Worm (Caenorhabditis elegans) whole organism, L4 larva: ENCODE measurements around the gene polq-1.

Experiments
- D1046.2 ChIP-seq: fragments of 200-800 bp; sonication (Bioruptor generic); IDR thresholded peaks from 2 replicates; pipeline ENCODE4 v1.3.6; 2022; ENCODE audit warnings: missing genetic modification characterization, missing compliant biosample characterization
- F10B5.3 ChIP-seq: sonication (generic microtip); optimal IDR thresholded peaks from 2 replicates; lab custom pipeline; 2016; ENCODE audit warnings: mild to moderate bottlenecking, missing genetic modification characterization, missing compliant biosample characterization
- F44E2.7 ChIP-seq: fragments of 200-800 bp; sonication (Bioruptor generic); IDR thresholded peaks from 2 replicates; pipeline ENCODE4 v2.1.2; 2022; ENCODE audit warnings: missing genetic modification characterization, missing compliant biosample characterization
- Y105C5A.15 ChIP-seq: fragments of 200-800 bp; sonication (Bioruptor generic); IDR thresholded peaks from 2 replicates; pipeline ENCODE4 v1.3.6; 2022; ENCODE audit warnings: missing genetic modification characterization, missing compliant biosample characterization
- Y48G9A.11 ChIP-seq: fragments of 200-800 bp; sonication (Bioruptor generic); IDR thresholded peaks from 2 replicates; pipeline ENCODE4 v1.3.6; 2022; ENCODE audit warnings: missing genetic modification reagents, missing genetic modification characterization, missing compliant biosample characterization
- ZK337.2 ChIP-seq: fragments of 200-800 bp; sonication (Bioruptor generic); IDR thresholded peaks from 2 replicates; pipeline ENCODE4 v1.3.6; 2022; ENCODE audit warnings: missing genetic modification reagents, missing genetic modification characterization, missing compliant biosample characterization
- aha-1 ChIP-seq: fragments of 150-350 bp; peaks from one replicate; lab custom pipeline; 2014; ENCODE audit warnings: missing biosample characterization, missing genetic modification characterization
- ama-1 ChIP-seq: fragments of 150-350 bp; optimal IDR thresholded peaks from 2 replicates; lab custom pipeline; 2014; ENCODE audit warnings: inconsistent platforms, mixed read lengths
- attf-4 ChIP-seq: sonication (generic microtip); optimal IDR thresholded peaks from 3 replicates; lab custom pipeline; 2017; ENCODE audit warnings: missing biosample characterization, missing genetic modification characterization
- ceh-20 ChIP-seq: fragments of 200-800 bp; sonication (Bioruptor generic); IDR thresholded peaks from 2 replicates; pipeline ENCODE4 v1.3.6; 2022; ENCODE audit warnings: missing genetic modification reagents, missing genetic modification characterization, missing compliant biosample characterization
- ceh-32 ChIP-seq: sonication (generic microtip); optimal IDR thresholded peaks from 2 replicates; lab custom pipeline; 2016; ENCODE audit warnings: mild to moderate bottlenecking, missing genetic modification characterization, missing compliant biosample characterization; ENCODE audit not compliant: poor library complexity
- daf-16 ChIP-seq, 3 experiments: sonication (generic microtip); optimal IDR thresholded peaks; 2 replicates each; lab custom pipeline; 2016 to 2017; ENCODE audit warnings: missing genetic modification characterization in 3 of 3, missing genetic modification reagents in 3 of 3, mild to moderate bottlenecking in 2 of 3, missing compliant biosample characterization in 2 of 3, missing biosample characterization in 1 of 3, moderate library complexity in 1 of 3
- dmd-8 ChIP-seq: fragments of 200-800 bp; sonication (Bioruptor generic); IDR thresholded peaks from 2 replicates; pipeline ENCODE4 v1.3.6; 2022; ENCODE audit warnings: missing genetic modification characterization, missing compliant biosample characterization
- dmd-9 ChIP-seq: fragments of 200-800 bp; sonication (Bioruptor generic); IDR thresholded peaks from 2 replicates; pipeline ENCODE4 v1.3.6; 2022; ENCODE audit warnings: missing genetic modification reagents, missing genetic modification characterization, missing compliant biosample characterization
- dpl-1 ChIP-seq: fragments of 150-350 bp; optimal IDR thresholded peaks from 2 replicates; lab custom pipeline; 2014; ENCODE audit warnings: missing biosample characterization, missing genetic modification reagents, missing genetic modification characterization
- duxl-1 ChIP-seq: sonication (generic microtip); optimal IDR thresholded peaks from 2 replicates; lab custom pipeline; 2016; ENCODE audit warnings: mild to moderate bottlenecking, missing genetic modification characterization, moderate library complexity, missing compliant biosample characterization; ENCODE audit not compliant: poor library complexity
- dve-1 ChIP-seq: sonication (generic microtip); optimal IDR thresholded peaks from 2 replicates; lab custom pipeline; 2017; ENCODE audit warnings: antibody characterized with exemption, mild to moderate bottlenecking, missing genetic modification characterization, missing compliant biosample characterization; ENCODE audit not compliant: insufficient read depth
- egl-27 ChIP-seq: sonication (generic microtip); optimal IDR thresholded peaks from 3 replicates; lab custom pipeline; 2017; ENCODE audit warnings: missing biosample characterization, missing genetic modification reagents, missing genetic modification characterization
- fkh-10 ChIP-seq: fragments of 150-350 bp; optimal IDR thresholded peaks from 2 replicates; lab custom pipeline; 2014; ENCODE audit warnings: missing biosample characterization, missing genetic modification reagents, missing genetic modification characterization
- hlh-11 ChIP-seq: fragments of 200-800 bp; sonication (Bioruptor generic); optimal IDR thresholded peaks from 2 replicates; lab custom pipeline; 2018; ENCODE audit warnings: mild to moderate bottlenecking, missing genetic modification characterization, missing compliant biosample characterization
- hlh-30 ChIP-seq: sonication (generic microtip); optimal IDR thresholded peaks from 2 replicates; lab custom pipeline; 2017; ENCODE audit warnings: antibody characterized with exemption, mild to moderate bottlenecking, missing genetic modification characterization, missing compliant biosample characterization; ENCODE audit not compliant: insufficient read depth
- lin-1 ChIP-seq: fragments of 200-800 bp; sonication (Bioruptor generic); IDR thresholded peaks from 2 replicates; pipeline ENCODE4 v1.3.6; 2022; ENCODE audit warnings: missing genetic modification reagents, missing genetic modification characterization, missing compliant biosample characterization
- lin-29 ChIP-seq: fragments of 200-800 bp; sonication (Bioruptor generic); IDR thresholded peaks from 2 replicates; pipeline ENCODE4 v1.3.6; 2022; ENCODE audit warnings: missing genetic modification reagents, missing genetic modification characterization, missing compliant biosample characterization
- lsy-2 ChIP-seq, 2 experiments: fragments of 150-350 bp in 1 of 2; sonication (generic microtip) in 1 of 2; optimal IDR thresholded peaks; 2 replicates each; lab custom pipeline; 2014 to 2017; ENCODE audit warnings: missing biosample characterization in 2 of 2, missing genetic modification characterization in 2 of 2
- mdl-1 ChIP-seq, 2 experiments: fragments of 150-350 bp in 1 of 2; sonication (generic microtip) in 1 of 2; optimal IDR thresholded peaks; 2 replicates each; lab custom pipeline; 2014 to 2017; ENCODE audit warnings: missing biosample characterization in 2 of 2, missing genetic modification characterization in 2 of 2
- mep-1 ChIP-seq: fragments of 150-350 bp; sonication (generic microtip); optimal IDR thresholded peaks from 3 replicates; lab custom pipeline; 2014; ENCODE audit warnings: missing biosample characterization, missing genetic modification characterization
- mes-2 ChIP-seq: sonication (generic microtip); optimal IDR thresholded peaks from 2 replicates; lab custom pipeline; 2016; ENCODE audit warnings: missing genotype, mild to moderate bottlenecking, missing genetic modification characterization, missing compliant biosample characterization; ENCODE audit not compliant: poor library complexity, severe bottlenecking
- mxl-3 ChIP-seq: fragments of 200-800 bp; sonication (Bioruptor generic); optimal IDR thresholded peaks from 2 replicates; lab custom pipeline; 2018; ENCODE audit warnings: mild to moderate bottlenecking, missing genetic modification characterization, missing compliant biosample characterization
- nhr-10 ChIP-seq: fragments of 150-350 bp; optimal IDR thresholded peaks from 2 replicates; lab custom pipeline; 2014; ENCODE audit warnings: missing biosample characterization, missing genetic modification characterization
- nhr-11 ChIP-seq: fragments of 150-350 bp; optimal IDR thresholded peaks from 2 replicates; lab custom pipeline; 2014; ENCODE audit warnings: missing biosample characterization, missing genetic modification characterization
- nhr-6 ChIP-seq: fragments of 150-350 bp; optimal IDR thresholded peaks from 2 replicates; lab custom pipeline; 2014; ENCODE audit warnings: missing biosample characterization, missing genetic modification characterization
- nhr-77 ChIP-seq: fragments of 150-350 bp; optimal IDR thresholded peaks from 2 replicates; lab custom pipeline; 2014; ENCODE audit warnings: missing biosample characterization, missing genetic modification characterization
- set-16 ChIP-seq: fragments of 200-800 bp; sonication (Bioruptor generic); IDR thresholded peaks from 2 replicates; pipeline ENCODE4 v1.3.6; 2022; ENCODE audit warnings: missing genetic modification reagents, missing genetic modification characterization, missing compliant biosample characterization
- snpc-1.2 ChIP-seq: fragments of 200-800 bp; sonication (Bioruptor generic); IDR thresholded peaks from 2 replicates; pipeline ENCODE4 v1.3.6; 2022; ENCODE audit warnings: missing genetic modification reagents, missing genetic modification characterization, missing compliant biosample characterization
- tag-97 ChIP-seq: fragments of 200-800 bp; sonication (Bioruptor generic); IDR thresholded peaks from 2 replicates; pipeline ENCODE4 v1.3.6; 2022; ENCODE audit warnings: missing genetic modification characterization, missing compliant biosample characterization
- tra-1 ChIP-seq: fragments of 200-800 bp; sonication (Bioruptor generic); IDR thresholded peaks from 2 replicates; pipeline ENCODE4 v1.3.6; 2022; ENCODE audit warnings: missing genetic modification reagents, missing genetic modification characterization, missing compliant biosample characterization
- unc-62 ChIP-seq, 3 experiments: fragments of 150-350 bp in 1 of 3; sonication (generic microtip); optimal IDR thresholded peaks in 2 of 3; peaks in 1 of 3; 1 replicate in 1 of 3; 2 replicates in 2 of 3; lab custom pipeline; 2014 to 2017; ENCODE audit warnings: missing biosample characterization in 3 of 3, missing genetic modification characterization in 3 of 3, missing genetic modification reagents in 3 of 3, missing genotype in 1 of 3
- zfp-3 ChIP-seq: fragments of 200-800 bp; sonication (Bioruptor generic); conservative IDR thresholded peaks from 2 replicates; pipeline ENCODE4 v1.3.6; 2022; ENCODE audit warnings: missing genetic modification reagents, missing genetic modification characterization, missing compliant biosample characterization

The polq-1 gene

DNA sequence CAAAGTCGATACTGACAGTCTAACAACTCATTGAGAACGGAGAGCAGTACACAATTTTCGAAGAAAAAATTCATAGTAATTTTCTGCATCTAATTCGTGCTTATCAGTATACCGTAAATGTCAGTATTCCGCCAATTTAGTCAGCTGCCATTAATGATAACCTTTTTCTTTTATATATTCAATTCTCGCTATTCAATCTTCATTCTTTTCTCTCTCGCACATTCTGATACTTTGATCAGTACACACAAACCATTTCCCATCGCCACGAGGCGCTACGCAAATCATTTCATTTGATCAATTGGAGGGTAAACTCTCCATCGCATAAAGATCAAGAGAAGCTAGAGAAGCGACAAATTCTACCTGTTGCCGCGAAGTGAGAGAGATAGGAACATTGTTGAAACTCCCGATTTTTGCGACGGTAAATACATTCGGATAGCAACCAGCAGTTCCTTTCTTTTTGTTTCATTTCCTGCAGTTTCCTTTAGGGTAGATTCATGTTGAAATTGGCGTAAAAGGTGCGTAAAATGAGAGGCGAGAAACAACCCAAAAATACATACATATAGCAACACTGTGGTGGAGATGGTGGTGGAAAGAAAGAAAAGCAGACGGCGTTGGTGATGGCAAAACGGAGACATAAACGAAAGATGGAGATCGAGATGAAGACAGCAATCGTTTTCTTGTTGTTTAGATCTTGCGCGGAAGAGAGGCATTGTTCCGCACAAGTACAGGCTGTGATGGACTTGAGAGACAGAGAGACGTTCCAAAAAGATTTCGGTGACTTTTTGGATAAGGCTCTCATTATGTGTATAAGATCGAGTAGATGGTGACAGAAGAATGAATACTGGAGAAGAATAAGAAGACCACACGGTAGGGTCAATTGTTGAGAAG is 35.4 kb upstream of the polq-1 start (continued):
- TF ChIP-seq tag-97 (no peak), zfp-3 (GFP tag; lab: Robert Waterston, UW) (0 out of 2 replicates have a peak, but pooled peaks have one; percentile 31), daf-16 (GFP tag; optimal IDR thresholded peaks at IDR 0.05; lab: Kevin White, UChicago) (peak in 1 of 2 experiments; percentile 60), daf-16 (tag; optimal IDR thresholded peaks at IDR 0.05; lab: Kevin White, UChicago) (peak; percentile 82), duxl-1 (peak; percentile 15), ama-1 (lab: Kevin White, UChicago) (peak; percentile 33), mep-1 (tag; lab: Kevin White, UChicago) (peak; percentile 72), lin-1 (GFP tag; lab: Robert Waterston, UW) (0 out of 2 replicates have a peak, but pooled peaks have one; percentile 24), nhr-6 (tag; lab: Kevin White, UChicago) (peak; percentile 67), nhr-10 (peak; percentile 52), attf-4 (no peak), aha-1 (tag; lab: Kevin White, UChicago) (peak; percentile 25), Y105C5A.15 (no peak)

DNA sequence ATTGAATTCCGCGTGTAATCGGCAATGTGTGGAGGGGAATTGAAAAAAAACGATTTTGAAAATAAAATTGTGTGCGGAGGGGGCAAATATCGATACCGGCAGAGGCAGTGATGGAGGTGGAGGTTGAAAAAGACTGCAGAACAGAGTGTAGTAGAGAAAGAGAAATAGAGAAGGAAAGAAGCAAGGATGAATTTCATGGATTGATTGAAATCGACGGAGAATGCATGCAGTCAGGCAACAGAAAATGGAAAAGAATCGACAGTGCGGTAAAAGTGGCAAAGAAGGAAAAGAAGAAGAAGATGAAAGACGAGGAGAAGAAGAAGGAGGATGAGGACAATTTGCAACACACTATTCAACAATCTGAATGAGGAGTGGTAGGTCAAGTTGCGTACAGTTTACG is 33.9 kb upstream of the polq-1 start, which contains the start of gene W04D12.1:
Gene W04D12.1, plus strand, starts transcription at position 111 of the 400 bp plus-strand sequence.
- TF ChIP-seq snpc-1.2 (GFP tag; lab: Robert Waterston, UW) (0 out of 2 replicates have a peak, but pooled peaks have one; percentile 32), fkh-10 (GFP tag; lab: Kevin White, UChicago) (no peak), unc-62 (GFP tag; optimal IDR thresholded peaks at IDR 0.05 in 1 of 2; lab: Kevin White, UChicago) (peak in 1 of 2 experiments; percentile 63), unc-62 (tag; optimal IDR thresholded peaks at IDR 0.05; lab: Kevin White, UChicago) (no peak), ZK337.2 (GFP tag; lab: Robert Waterston, UW) (0 out of 2 replicates have a peak, but pooled peaks have one; percentile 15)

DNA sequence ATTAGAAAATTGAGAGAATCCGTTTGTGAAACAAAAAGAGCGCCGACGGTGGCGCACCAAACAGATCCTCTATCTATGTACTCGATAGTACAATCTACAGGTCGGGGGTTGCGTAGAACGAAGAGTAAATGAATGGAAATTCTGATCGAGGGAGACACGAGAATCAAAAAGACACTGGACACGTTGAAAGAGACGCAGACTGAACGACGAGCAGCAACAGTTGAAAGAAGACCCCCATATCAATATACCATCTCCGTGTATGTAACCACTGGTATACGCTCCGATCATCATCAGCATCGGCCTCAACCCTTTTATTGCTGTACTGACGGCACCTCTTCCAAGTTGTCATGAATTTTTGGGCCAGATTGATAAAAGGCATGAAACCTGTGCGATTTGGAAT is 33.3 kb upstream of the polq-1 start:
- peak in 1 of 2 experiments; percentile 86 for TF ChIP-seq unc-62 (GFP tag; optimal IDR thresholded peaks at IDR 0.05 in 1 of 2; lab: Kevin White, UChicago)
- TF ChIP-seq unc-62 (tag; optimal IDR thresholded peaks at IDR 0.05; lab: Kevin White, UChicago) = no peak
- TF ChIP-seq mdl-1 (tag; optimal IDR thresholded peaks at IDR 0.05; lab: Kevin White, UChicago) = peak in 1 of 2 experiments; percentile 2
- no peak for TF ChIP-seq F44E2.7
- no peak for TF ChIP-seq daf-16 (GFP tag; optimal IDR thresholded peaks at IDR 0.05; lab: Kevin White, UChicago)
- peak; percentile 30 for TF ChIP-seq daf-16 (tag; optimal IDR thresholded peaks at IDR 0.05; lab: Kevin White, UChicago)

DNA sequence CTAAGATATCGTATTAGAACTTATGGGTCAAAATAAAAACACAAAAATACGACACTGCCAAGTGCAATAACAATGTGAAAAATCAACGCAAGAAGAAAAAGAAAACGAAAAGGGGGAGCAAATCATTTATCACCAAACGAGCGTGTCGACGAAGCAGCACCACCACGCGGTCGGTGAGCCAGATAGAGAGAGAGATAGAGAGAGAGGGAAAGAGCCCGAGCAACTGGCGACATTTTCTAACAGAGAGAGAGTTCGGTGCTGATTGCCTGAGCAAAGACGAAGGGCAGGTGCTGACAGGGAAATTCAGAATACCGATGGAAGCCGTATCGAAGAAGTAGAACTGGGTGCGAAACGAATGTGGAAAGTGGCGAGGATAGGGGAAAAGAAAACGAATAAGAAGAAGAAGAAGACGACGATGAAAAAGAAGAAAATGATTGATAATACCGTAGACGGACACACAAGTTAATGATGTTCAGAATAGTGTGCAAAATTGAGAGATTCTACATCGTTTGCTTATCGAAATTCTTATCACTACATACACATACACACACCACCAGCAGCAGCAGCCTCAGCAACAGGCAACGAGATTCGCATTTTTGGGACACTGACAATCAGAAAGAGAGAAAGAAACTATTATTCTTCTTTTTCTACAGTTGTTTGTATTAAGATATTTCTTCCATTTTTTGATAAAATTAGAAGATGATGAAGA is 32.4 kb upstream of the polq-1 start:
- TF ChIP-seq dpl-1 (peak; percentile 8), egl-27 (tag; lab: Kevin White, UChicago) (no peak), ceh-32 (no peak), lin-1 (GFP tag; lab: Robert Waterston, UW) (0 out of 2 replicates have a peak, but pooled peaks have one; percentile 44), hlh-30 (tag; lab: Kevin White, UChicago) (peak; percentile 7), mes-2 (tag; lab: Kevin White, UChicago) (peak; percentile 66), snpc-1.2 (GFP tag; lab: Robert Waterston, UW) (no peak), unc-62 (GFP tag; optimal IDR thresholded peaks at IDR 0.05 in 1 of 2; lab: Kevin White, UChicago) (peak in 1 of 2 experiments; percentile 88), unc-62 (tag; optimal IDR thresholded peaks at IDR 0.05; lab: Kevin White, UChicago) (no peak), ceh-20 (GFP tag; lab: Robert Waterston, UW) (peak; percentile 13; the same call in 1 of the 2 replicates), aha-1 (tag; lab: Kevin White, UChicago) (peak; percentile 68), F10B5.3 (tag; lab: Kevin White, UChicago) (no peak), D1046.2 (no peak), lsy-2 (tag; optimal IDR thresholded peaks at IDR 0.05; lab: Kevin White, UChicago) (peak in 1 of 2 experiments; percentile 23), mxl-3 (peak; percentile 63), mep-1 (tag; lab: Kevin White, UChicago) (peak; percentile 27), dmd-9 (GFP tag; lab: Robert Waterston, UW) (no peak), nhr-77 (tag; lab: Kevin White, UChicago) (peak; percentile 16), nhr-11 (tag; lab: Kevin White, UChicago) (peak; percentile 25), set-16 (peak; percentile 50), tra-1 (GFP tag; lab: Robert Waterston, UW) (peak; percentile 41; the same call in 1 of the 2 replicates), dve-1 (tag; lab: Kevin White, UChicago) (peak; percentile 84), lin-29 (GFP tag; lab: Robert Waterston, UW) (no peak), dmd-8 (GFP tag; lab: Robert Waterston, UW) (no peak), Y48G9A.11 (no peak), hlh-11 (peak; percentile 82)
